Worm (Caenorhabditis elegans) whole organism, L1 larva: ENCODE data around the gene R09B5.11.

Experiments used
- C16A3.4 ChIP-seq: fragments of 150-350 bp; optimal IDR thresholded peaks from 2 replicates; lab custom pipeline; 2014; ENCODE audit warnings: missing biosample characterization, missing genetic modification characterization
- alr-1 ChIP-seq: fragments of 200-800 bp; sonication (Bioruptor generic); optimal IDR thresholded peaks from 2 replicates; lab custom pipeline; 2018; ENCODE audit warnings: borderline replicate concordance, mild to moderate bottlenecking, missing genetic modification characterization, missing compliant biosample characterization
- ama-1 ChIP-seq: fragments of 150-350 bp; optimal IDR thresholded peaks from 2 replicates; lab custom pipeline; 2014
- egl-13 ChIP-seq: sonication (generic microtip); optimal IDR thresholded peaks from 2 replicates; lab custom pipeline; 2016; ENCODE audit warnings: missing genotype, missing genetic modification reagents, missing genetic modification characterization, missing compliant biosample characterization
- egl-27 ChIP-seq, 2 experiments: fragments of 150-350 bp in 1 of 2; sonication (generic microtip); optimal IDR thresholded peaks; 3 replicates each; lab custom pipeline; 2017 to 2018; ENCODE audit warnings: missing biosample characterization in 2 of 2, missing genetic modification characterization in 2 of 2, missing genetic modification reagents in 2 of 2
- hpl-2 ChIP-seq: fragments of 150-350 bp; optimal IDR thresholded peaks from 2 replicates; lab custom pipeline; 2014; ENCODE audit warnings: missing biosample characterization, missing genetic modification reagents, missing genetic modification characterization
- lin-35 ChIP-seq, 2 experiments: fragments of 150-350 bp; optimal IDR thresholded peaks; 2 replicates each; lab custom pipeline; 2014; ENCODE audit warnings: missing biosample characterization in 2 of 2, missing genetic modification characterization in 2 of 2, missing genetic modification reagents in 2 of 2
- lir-3 ChIP-seq: sonication (generic microtip); optimal IDR thresholded peaks from 2 replicates; lab custom pipeline; 2016; ENCODE audit warnings: mild to moderate bottlenecking, missing genetic modification characterization, moderate library complexity, missing compliant biosample characterization; ENCODE audit not compliant: poor library complexity
- nhr-11 ChIP-seq: fragments of 150-350 bp; optimal IDR thresholded peaks from 2 replicates; lab custom pipeline; 2014; ENCODE audit warnings: missing biosample characterization, missing genetic modification characterization
- nhr-90 ChIP-seq: sonication (generic microtip); optimal IDR thresholded peaks from 2 replicates; lab custom pipeline; 2016; ENCODE audit warnings: mild to moderate bottlenecking, missing genetic modification characterization, missing compliant biosample characterization; ENCODE audit not compliant: poor library complexity
- pax-3 ChIP-seq: fragments of 200-800 bp; sonication (Bioruptor generic); optimal IDR thresholded peaks from 2 replicates; lab custom pipeline; 2018; ENCODE audit warnings: mild to moderate bottlenecking, missing genetic modification characterization, moderate library complexity, missing compliant biosample characterization
- pqm-1 ChIP-seq: sonication (generic microtip); optimal IDR thresholded peaks from 3 replicates; lab custom pipeline; 2017; ENCODE audit warnings: missing biosample characterization, missing genetic modification characterization
- sptf-1 ChIP-seq: fragments of 150-350 bp; optimal IDR thresholded peaks from 2 replicates; lab custom pipeline; 2014; ENCODE audit warnings: missing biosample characterization, missing genetic modification characterization
- ztf-11 ChIP-seq, 2 experiments: sonication (generic microtip); optimal IDR thresholded peaks; 2 replicates each; lab custom pipeline; 2016 to 2017; ENCODE audit warnings: missing genetic modification characterization in 2 of 2, missing biosample characterization in 1 of 2, missing compliant biosample characterization in 1 of 2

DNA sequence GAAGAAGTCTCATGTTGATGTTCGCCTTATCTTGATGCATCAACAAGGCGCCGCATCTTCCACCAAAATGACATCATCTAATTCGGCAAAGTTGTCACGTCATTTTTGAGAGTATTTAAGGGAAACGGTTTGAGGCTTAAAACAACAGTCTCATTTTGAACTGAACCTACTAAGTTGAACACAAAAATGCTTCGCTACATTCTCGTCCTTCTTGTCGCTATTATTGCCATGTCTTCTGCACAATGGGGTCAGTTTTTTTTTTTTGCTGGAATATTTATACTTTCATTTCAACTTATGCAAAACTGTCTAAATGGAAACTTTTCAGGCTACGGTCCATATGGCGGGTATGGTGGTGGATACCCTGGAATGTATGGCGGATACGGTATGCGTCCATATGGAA is 8.1 kb downstream of the R09B5.11 start, which contains the start of gene cnc-4:
- TF ChIP-seq hpl-2 (GFP tag; lab: Kevin White, UChicago) (no peak), sptf-1 (no peak), egl-27 (tag; optimal IDR thresholded peaks at IDR 0.05; lab: Kevin White, UChicago) (no peak), C16A3.4 (tag; lab: Kevin White, UChicago) (no peak), egl-13 (tag; lab: Kevin White, UChicago) (no peak), ztf-11 (tag; optimal IDR thresholded peaks at IDR 0.05; lab: Kevin White, UChicago) (no peak), lir-3 (tag; lab: Kevin White, UChicago) (no peak), ama-1 (no peak), lin-35 (GFP tag; optimal IDR thresholded peaks at IDR 0.05; lab: Kevin White, UChicago) (no peak), pqm-1 (tag; lab: Kevin White, UChicago) (no peak), alr-1 (no peak), nhr-90 (tag; lab: Kevin White, UChicago) (no peak), nhr-11 (tag; lab: Kevin White, UChicago) (no peak), pax-3 (tag; lab: Kevin White, UChicago) (no peak)
